Worm (Caenorhabditis elegans): ENCODE results near the gene F28C10.1.

F28C10.1 gene

ce11 chrX:542807-543206, at the start of gene F28C10.1:
F28C10.1 (plus strand) TSS chrX:543107.
- TF ChIP-seq pes-1 (GFP tag; IDR thresholded peaks at IDR 0.05) = no peak
- no peak for TF ChIP-seq flt-1 (GFP tag; IDR thresholded peaks at IDR 0.05)
- TF ChIP-seq tbx-37 (GFP tag; conservative IDR thresholded peaks at IDR 0.05) = no peak
- TF ChIP-seq B0310.2 (tag; optimal IDR thresholded peaks at IDR 0.05) = no peak
- TF ChIP-seq ceh-13 (GFP tag; optimal IDR thresholded peaks at IDR 0.05) = no peak
- TF ChIP-seq aly-1 (tag; optimal IDR thresholded peaks at IDR 0.05) = no peak
- TF ChIP-seq ceh-36 (tag; optimal IDR thresholded peaks at IDR 0.05) = no peak
- TF ChIP-seq tbx-11 (GFP tag; IDR thresholded peaks at IDR 0.05) = no peak
- no peak for TF ChIP-seq sea-1 (GFP tag; conservative IDR thresholded peaks at IDR 0.05)
- TF ChIP-seq hmg-4 (GFP tag; optimal IDR thresholded peaks at IDR 0.05) = no peak
- no peak for TF ChIP-seq tra-4 (tag; optimal IDR thresholded peaks at IDR 0.05)
- TF ChIP-seq scrt-1 (GFP tag; IDR thresholded peaks at IDR 0.05) = no peak
- no peak for TF ChIP-seq hnd-1 (tag; optimal IDR thresholded peaks at IDR 0.05)
- TF ChIP-seq ama-1 (optimal IDR thresholded peaks at IDR 0.05) = no peak
- TF ChIP-seq hmbx-1 (tag; optimal IDR thresholded peaks at IDR 0.05) = no peak
- TF ChIP-seq F13C5.2 (tag; optimal IDR thresholded peaks at IDR 0.05) = no peak

ce11 chrX:496795-497194, 46.1 kb upstream of the F28C10.1 start:
- no peak for TF ChIP-seq tbx-37 (GFP tag; conservative IDR thresholded peaks at IDR 0.05)

- TF ChIP-seq scrt-1 (GFP tag; IDR thresholded peaks at IDR 0.05) (no peak), tra-4 (tag; optimal IDR thresholded peaks at IDR 0.05) (no peak), F13C5.2 (tag; optimal IDR thresholded peaks at IDR 0.05) (no peak), tbx-37 (GFP tag; conservative IDR thresholded peaks at IDR 0.05) (no peak), B0310.2 (tag; optimal IDR thresholded peaks at IDR 0.05) (no peak), sea-1 (GFP tag; conservative IDR thresholded peaks at IDR 0.05) (no peak), ceh-13 (GFP tag; optimal IDR thresholded peaks at IDR 0.05) (no peak), aly-1 (tag; optimal IDR thresholded peaks at IDR 0.05) (no peak), pes-1 (GFP tag; IDR thresholded peaks at IDR 0.05) (no peak), flt-1 (GFP tag; IDR thresholded peaks at IDR 0.05) (no peak), ets-7 (tag; optimal IDR thresholded peaks at IDR 0.05) (no peak), hnd-1 (tag; optimal IDR thresholded peaks at IDR 0.05) (no peak), hmg-4 (GFP tag; optimal IDR thresholded peaks at IDR 0.05) (no peak), tbx-11 (GFP tag; IDR thresholded peaks at IDR 0.05) (no peak), ceh-36 (tag; optimal IDR thresholded peaks at IDR 0.05) (no peak), hmbx-1 (tag; optimal IDR thresholded peaks at IDR 0.05) (no peak)
Measured at ce11 chrX:498640-499039, 44.3 kb upstream of the F28C10.1 start.

- TF ChIP-seq ama-1 (optimal IDR thresholded peaks at IDR 0.05) = no peak
- no peak for TF ChIP-seq tbx-37 (GFP tag; conservative IDR thresholded peaks at IDR 0.05)
- TF ChIP-seq aly-1 (tag; optimal IDR thresholded peaks at IDR 0.05) = no peak
- no peak for TF ChIP-seq hmg-4 (GFP tag; optimal IDR thresholded peaks at IDR 0.05)
- no peak for TF ChIP-seq pes-1 (GFP tag; IDR thresholded peaks at IDR 0.05)
- TF ChIP-seq ceh-13 (GFP tag; optimal IDR thresholded peaks at IDR 0.05) = no peak
- no peak for TF ChIP-seq F13C5.2 (tag; optimal IDR thresholded peaks at IDR 0.05)
- no peak for TF ChIP-seq ets-7 (tag; optimal IDR thresholded peaks at IDR 0.05)
- no peak for TF ChIP-seq B0310.2 (tag; optimal IDR thresholded peaks at IDR 0.05)
- TF ChIP-seq hmbx-1 (tag; optimal IDR thresholded peaks at IDR 0.05) = no peak
- no peak for TF ChIP-seq hnd-1 (tag; optimal IDR thresholded peaks at IDR 0.05)
Measured at ce11 chrX:504046-504843, 38.7 kb upstream of the F28C10.1 start.

ce11 chrX:505014-505413, 37.9 kb upstream of the F28C10.1 start:
- no peak for TF ChIP-seq tra-4 (tag; optimal IDR thresholded peaks at IDR 0.05)
- no peak for TF ChIP-seq flt-1 (GFP tag; IDR thresholded peaks at IDR 0.05)
- no peak for TF ChIP-seq tbx-37 (GFP tag; conservative IDR thresholded peaks at IDR 0.05)
- TF ChIP-seq ceh-36 (tag; optimal IDR thresholded peaks at IDR 0.05) = no peak
- no peak for TF ChIP-seq aly-1 (tag; optimal IDR thresholded peaks at IDR 0.05)
- TF ChIP-seq ets-7 (tag; optimal IDR thresholded peaks at IDR 0.05) = no peak
- TF ChIP-seq hmbx-1 (tag; optimal IDR thresholded peaks at IDR 0.05) = no peak
- TF ChIP-seq sea-1 (GFP tag; conservative IDR thresholded peaks at IDR 0.05) = no peak
- no peak for TF ChIP-seq hnd-1 (tag; optimal IDR thresholded peaks at IDR 0.05)
- no peak for TF ChIP-seq hmg-4 (GFP tag; optimal IDR thresholded peaks at IDR 0.05)
- TF ChIP-seq B0310.2 (tag; optimal IDR thresholded peaks at IDR 0.05) = no peak
- TF ChIP-seq tbx-11 (GFP tag; IDR thresholded peaks at IDR 0.05) = no peak
- TF ChIP-seq ceh-13 (GFP tag; optimal IDR thresholded peaks at IDR 0.05) = no peak
- no peak for TF ChIP-seq F13C5.2 (tag; optimal IDR thresholded peaks at IDR 0.05)
- TF ChIP-seq ama-1 (optimal IDR thresholded peaks at IDR 0.05) = no peak
- TF ChIP-seq pes-1 (GFP tag; IDR thresholded peaks at IDR 0.05) = no peak
- TF ChIP-seq scrt-1 (GFP tag; IDR thresholded peaks at IDR 0.05) = no peak

ce11 chrX:506848-507247, 36.1 kb upstream of the F28C10.1 start, which contains the start of gene B0310.2:
B0310.2 (minus strand) TSS chrX:506948.
- TF ChIP-seq flt-1 (GFP tag; IDR thresholded peaks at IDR 0.05) (no peak), tbx-11 (GFP tag; IDR thresholded peaks at IDR 0.05) (no peak), B0310.2 (tag; optimal IDR thresholded peaks at IDR 0.05) (no peak), scrt-1 (GFP tag; IDR thresholded peaks at IDR 0.05) (no peak), sea-1 (GFP tag; conservative IDR thresholded peaks at IDR 0.05) (no peak), tra-4 (tag; optimal IDR thresholded peaks at IDR 0.05) (no peak), ceh-13 (GFP tag; optimal IDR thresholded peaks at IDR 0.05) (no peak), hmbx-1 (tag; optimal IDR thresholded peaks at IDR 0.05) (no peak), ceh-36 (tag; optimal IDR thresholded peaks at IDR 0.05) (no peak), hmg-4 (GFP tag; optimal IDR thresholded peaks at IDR 0.05) (no peak), tbx-37 (GFP tag; conservative IDR thresholded peaks at IDR 0.05) (no peak), ets-7 (tag; optimal IDR thresholded peaks at IDR 0.05) (no peak), pes-1 (GFP tag; IDR thresholded peaks at IDR 0.05) (no peak), ama-1 (optimal IDR thresholded peaks at IDR 0.05) (no peak), aly-1 (tag; optimal IDR thresholded peaks at IDR 0.05) (no peak)

- TF ChIP-seq hmg-4 (GFP tag; optimal IDR thresholded peaks at IDR 0.05) (no peak), scrt-1 (GFP tag; IDR thresholded peaks at IDR 0.05) (no peak), tra-4 (tag; optimal IDR thresholded peaks at IDR 0.05) (no peak), ets-7 (tag; optimal IDR thresholded peaks at IDR 0.05) (no peak), pes-1 (GFP tag; IDR thresholded peaks at IDR 0.05) (no peak)
Measured at ce11 chrX:514023-514422, 28.9 kb upstream of the F28C10.1 start.

Data from whole organism, early embryonic.